Fruit fly (Drosophila melanogaster): ENCODE data around the gene CG11417.

Gene CG11417

dm6 chrX:1346256-1346655 lies 7.6 kb upstream of the CG11417 start, which contains the start of gene Tsp2A (continued):
- TF ChIP-seq D19B (GFP tag; optimal IDR thresholded peaks at IDR 0.05) (no peak), CG6813 (GFP tag; optimal IDR thresholded peaks at IDR 0.05) (no peak), inv (GFP tag; IDR thresholded peaks at IDR 0.05; ENCODE audit: partially characterized antibody) (no peak), sd (tag; optimal IDR thresholded peaks at IDR 0.05) (peak; percentile 17)

dm6 chrX:1346833-1347232 lies 7.0 kb upstream of the CG11417 start:
- TF ChIP-seq CG10321 (GFP tag; IDR thresholded peaks at IDR 0.05): no peak
- peak; percentile 4 for TF ChIP-seq mirr (GFP tag; optimal IDR thresholded peaks at IDR 0.05)
- TF ChIP-seq Max (GFP tag; optimal IDR thresholded peaks at IDR 0.05): no peak
- TF ChIP-seq CG31388 (GFP tag; optimal IDR thresholded peaks at IDR 0.05): no peak
- TF ChIP-seq exex (tag; optimal IDR thresholded peaks at IDR 0.05): peak; percentile 1
- TF ChIP-seq Mad (GFP tag; optimal IDR thresholded peaks at IDR 0.05): no peak
- TF ChIP-seq CG14441 (GFP tag; IDR thresholded peaks at IDR 0.05): no peak
- TF ChIP-seq Usf (GFP tag; optimal IDR thresholded peaks at IDR 0.05): no peak
- TF ChIP-seq D19B (GFP tag; optimal IDR thresholded peaks at IDR 0.05): no peak
- TF ChIP-seq GATAe (GFP tag; conservative IDR thresholded peaks at IDR 0.05): peak; percentile 64
- no peak for TF ChIP-seq corto (GFP tag; optimal IDR thresholded peaks at IDR 0.05)
- no peak for TF ChIP-seq vnd (GFP tag; IDR thresholded peaks at IDR 0.05; ENCODE audit: partially characterized antibody)
- TF ChIP-seq Ets65A (GFP tag): no peak
- TF ChIP-seq CG2678 (tag; optimal IDR thresholded peaks at IDR 0.05): no peak
- no peak for TF ChIP-seq psq (GFP tag; optimal IDR thresholded peaks at IDR 0.05)
- TF ChIP-seq slbo (GFP tag; IDR thresholded peaks at IDR 0.05): no peak
- no peak for TF ChIP-seq CG10267 (tag; optimal IDR thresholded peaks at IDR 0.05)
- no peak for TF ChIP-seq fu2 (GFP tag; optimal IDR thresholded peaks at IDR 0.05)
- TF ChIP-seq sd (tag; optimal IDR thresholded peaks at IDR 0.05): peak; percentile 51
- TF ChIP-seq CG12299 (tag; optimal IDR thresholded peaks at IDR 0.05): no peak

dm6 chrX:1349255-1349654 lies 4.6 kb upstream of the CG11417 start, which contains the start of gene MTPAP:
Gene MTPAP (minus strand): TSS chrX:1349357.
- TF ChIP-seq E2f1 (GFP tag; IDR thresholded peaks at IDR 0.05) (no peak), YL-1 (GFP tag; optimal IDR thresholded peaks at IDR 0.05) (peak; percentile 55), CG9437 (GFP tag; optimal IDR thresholded peaks at IDR 0.05) (no peak), CG14965 (GFP tag; optimal IDR thresholded peaks at IDR 0.05; ENCODE audit: borderline replicate concordance) (no peak), Ssrp (tag; optimal IDR thresholded peaks at IDR 0.05) (no peak), Atf6 (GFP tag; IDR thresholded peaks at IDR 0.05) (peak; percentile 29; the same call in 1 of the 2 replicates), knrl (GFP tag; IDR thresholded peaks at IDR 0.05; ENCODE audit: partially characterized antibody) (peak; percentile 69), PHDP (tag; optimal IDR thresholded peaks at IDR 0.05) (no peak), CG12219 (GFP tag; optimal IDR thresholded peaks at IDR 0.05) (no peak), CG13775 (GFP tag; optimal IDR thresholded peaks at IDR 0.05) (peak; percentile 35), CG3281 (GFP tag; optimal IDR thresholded peaks at IDR 0.05) (no peak), CHES-1-like (GFP tag; optimal IDR thresholded peaks at IDR 0.05) (peak; percentile 35), stwl (tag; optimal IDR thresholded peaks at IDR 0.05) (peak; percentile 20), HmgZ (tag; optimal IDR thresholded peaks at IDR 0.05) (peak; percentile 7), pzg (GFP tag; optimal IDR thresholded peaks at IDR 0.05) (peak; percentile 49), CG1647 (GFP tag; optimal IDR thresholded peaks at IDR 0.05) (no peak), her (GFP tag; optimal IDR thresholded peaks at IDR 0.05) (peak; percentile 14), CrebB (tag; optimal IDR thresholded peaks at IDR 0.05) (no peak), CG6791 (GFP tag; IDR thresholded peaks at IDR 0.05; ENCODE audit: partially characterized antibody) (0 out of 3 replicates have a peak, but pooled peaks have one; percentile 29), CG11723 (GFP tag; optimal IDR thresholded peaks at IDR 0.05) (no peak), CG14710 (tag; optimal IDR thresholded peaks at IDR 0.05) (peak; percentile 57), grn (GFP tag; optimal IDR thresholded peaks at IDR 0.05) (no peak), tup (GFP tag; optimal IDR thresholded peaks at IDR 0.05) (no peak), bigmax (GFP tag; optimal IDR thresholded peaks at IDR 0.05) (peak; percentile 99), CG7987 (GFP tag; optimal IDR thresholded peaks at IDR 0.05) (no peak), bowl (GFP tag; IDR thresholded peaks at IDR 0.05) (no peak), dm (GFP tag; optimal IDR thresholded peaks at IDR 0.05) (peak; percentile 71)
